Worm (Caenorhabditis elegans): ENCODE data around the gene nas-17.

DNA sequence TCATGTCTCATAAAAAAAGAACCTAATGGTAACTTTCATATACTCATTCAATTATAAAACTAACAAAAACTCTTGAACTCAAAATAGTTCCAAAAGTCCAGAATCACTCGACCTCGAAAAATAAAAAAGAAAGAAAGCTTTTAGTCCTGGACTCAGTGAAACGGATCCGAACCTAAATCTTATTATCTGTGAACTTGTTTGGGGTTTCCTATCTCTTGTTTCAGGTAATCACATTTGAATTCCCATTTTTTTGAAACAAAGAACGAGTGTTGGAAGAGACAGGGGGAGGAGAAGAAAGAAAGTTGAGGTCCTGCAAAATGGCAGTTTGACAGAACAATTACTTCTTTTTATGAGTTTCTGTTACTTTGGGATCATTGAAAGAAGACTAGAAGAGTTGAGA is 44.5 kb upstream of the nas-17 start:
- no peak for TF ChIP-seq ama-1 (optimal IDR thresholded peaks at IDR 0.05)
- no peak for TF ChIP-seq pqm-1 (tag; optimal IDR thresholded peaks at IDR 0.05)

Data from whole organism, L1 larva.